Worm (Caenorhabditis elegans): ENCODE measurements around the gene Y43F4A.4.

Gene Y43F4A.4

ce11 chrIII:13268856-13269255, 23.5 kb downstream of the Y43F4A.4 start, which contains the start of gene cpf-2 (continued):
- TF ChIP-seq F10E7.11 (tag; optimal IDR thresholded peaks at IDR 0.05) (no peak), C06A6.2 (GFP tag; conservative IDR thresholded peaks at IDR 0.05) (peak; percentile 67), ekl-4 (GFP tag; IDR thresholded peaks at IDR 0.05) (peak; percentile 60), egrh-3 (GFP tag; IDR thresholded peaks at IDR 0.05) (no peak), efl-1 (GFP tag; optimal IDR thresholded peaks at IDR 0.05) (no peak), pbrm-1 (GFP tag; IDR thresholded peaks at IDR 0.05) (peak; percentile 61; the same call in 1 of the 2 replicates), snpc-3.4 (tag; optimal IDR thresholded peaks at IDR 0.05) (peak; percentile 45), lsl-1 (GFP tag; optimal IDR thresholded peaks at IDR 0.05) (peak; percentile 30), F33H1.4 (GFP tag; IDR thresholded peaks at IDR 0.05) (peak; percentile 37), tlf-1 (GFP tag; optimal IDR thresholded peaks at IDR 0.05) (peak; percentile 14), die-1 (tag; optimal IDR thresholded peaks at IDR 0.05) (no peak), D2030.7 (GFP tag; IDR thresholded peaks at IDR 0.05) (0 out of 2 replicates have a peak, but pooled peaks have one; percentile 24), snpc-4 (GFP tag; optimal IDR thresholded peaks at IDR 0.05) (no peak), snpc-4 (tag; optimal IDR thresholded peaks at IDR 0.05) (peak in 2 of 4 experiments; percentile 15 to 22), K11D2.4 (GFP tag; IDR thresholded peaks at IDR 0.05) (0 out of 2 replicates have a peak, but pooled peaks have one; percentile 27), tbp1 (GFP tag; optimal IDR thresholded peaks at IDR 0.05) (peak; percentile 41), rpc-1 (optimal IDR thresholded peaks at IDR 0.05) (peak; percentile 52), rpc-1 (tag; optimal IDR thresholded peaks at IDR 0.05) (no peak), him-1 (tag; optimal IDR thresholded peaks at IDR 0.05) (peak; percentile 84), nfya-1 (tag; optimal IDR thresholded peaks at IDR 0.05; ENCODE audit: borderline replicate concordance, insufficient read depth) (no peak), madf-6 (GFP tag; IDR thresholded peaks at IDR 0.05) (peak; percentile 53)

DNA sequence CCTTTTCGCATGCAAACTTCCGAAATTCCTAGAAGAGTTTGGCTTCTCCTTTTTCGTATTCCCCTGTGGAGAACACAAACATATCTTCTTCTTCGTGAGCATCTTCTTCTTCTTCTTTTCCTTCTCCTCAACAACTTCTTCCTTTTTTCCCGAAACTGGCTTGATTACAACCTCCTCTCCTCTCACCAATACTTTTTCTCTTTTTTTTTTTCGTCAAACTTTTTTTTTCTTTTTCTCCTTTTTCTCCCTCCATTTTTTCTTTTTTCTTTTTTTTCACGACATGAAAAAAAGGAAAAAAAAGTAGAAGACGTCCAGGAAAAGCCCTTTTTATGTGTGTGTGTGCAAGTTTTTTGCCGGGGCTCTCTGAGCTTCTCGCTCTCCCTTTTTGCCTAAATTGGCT, 25.5 kb downstream of the Y43F4A.4 start:
- TF ChIP-seq egrh-3 (GFP tag; IDR thresholded peaks at IDR 0.05), result no peak
- peak; percentile 14 for TF ChIP-seq lin-40 (tag; optimal IDR thresholded peaks at IDR 0.05)
- TF ChIP-seq F23B12.7 (tag; optimal IDR thresholded peaks at IDR 0.05; ENCODE audit: insufficient read depth), result no peak
- no peak for TF ChIP-seq dox-1 (GFP tag; IDR thresholded peaks at IDR 0.05)
- TF ChIP-seq pha-4 (tag; optimal IDR thresholded peaks at IDR 0.05), result no peak

- TF ChIP-seq K11D2.4 (GFP tag; IDR thresholded peaks at IDR 0.05), result no peak
- no peak for TF ChIP-seq ztf-28 (GFP tag; IDR thresholded peaks at IDR 0.05)
- TF ChIP-seq unc-62 (GFP tag; optimal IDR thresholded peaks at IDR 0.05), result no peak
- TF ChIP-seq lag-1 (GFP tag; IDR thresholded peaks at IDR 0.05), result no peak
- TF ChIP-seq nfya-1 (tag; optimal IDR thresholded peaks at IDR 0.05; ENCODE audit: borderline replicate concordance, insufficient read depth), result no peak
- no peak for TF ChIP-seq somi-1 (GFP tag; optimal IDR thresholded peaks at IDR 0.05)
- TF ChIP-seq nhr-80 (tag; optimal IDR thresholded peaks at IDR 0.05), result no peak
- TF ChIP-seq egl-18 (GFP tag; IDR thresholded peaks at IDR 0.05), result no peak
- no peak for TF ChIP-seq repo-1 (tag; optimal IDR thresholded peaks at IDR 0.05)
- no peak for TF ChIP-seq snpc-1.3 (tag; optimal IDR thresholded peaks at IDR 0.05; ENCODE audit: insufficient read depth)
- no peak for TF ChIP-seq let-607 (tag; optimal IDR thresholded peaks at IDR 0.05)
- TF ChIP-seq Y79H2A.3 (GFP tag; conservative IDR thresholded peaks at IDR 0.05), result no peak
- no peak for TF ChIP-seq lsl-1 (GFP tag; optimal IDR thresholded peaks at IDR 0.05)
- no peak for TF ChIP-seq ztf-6 (GFP tag; IDR thresholded peaks at IDR 0.05)
- TF ChIP-seq athp-1 (tag; optimal IDR thresholded peaks at IDR 0.05), result no peak
- no peak for TF ChIP-seq lir-1 (GFP tag; conservative IDR thresholded peaks at IDR 0.05)
These were observed 26.8 kb downstream of the Y43F4A.4 start for ce11 chrIII:13272227-13272626.
